Fruit fly (Drosophila melanogaster) whole organism, prepupa: ENCODE measurements around the gene CG5157.

Source experiments
- Blimp-1 ChIP-seq: fragments of 200-800 bp; sonication (Bioruptor generic); optimal IDR thresholded peaks from 3 replicates; lab custom pipeline; 2017; ENCODE audit warnings: missing biosample characterization, missing genetic modification characterization, mild to moderate bottlenecking, moderate library complexity, missing genetic modification reagents
- CG10669 ChIP-seq: fragments of 200-800 bp; sonication (Bioruptor generic); optimal IDR thresholded peaks from 3 replicates; lab custom pipeline; 2018; ENCODE audit warnings: missing biosample characterization, mild to moderate bottlenecking, missing genetic modification characterization, moderate library complexity
- CG11294 ChIP-seq: fragments of 200-800 bp; sonication (Bioruptor generic); IDR thresholded peaks from 2 replicates; pipeline ENCODE4 v1.3.6; 2022; ENCODE audit warnings: missing biosample characterization, missing genetic modification characterization
- CG15336 ChIP-seq: fragments of 200-800 bp; sonication (Bioruptor generic); IDR thresholded peaks from 2 replicates; pipeline ENCODE4 v1.3.6; 2022; ENCODE audit warnings: missing biosample characterization, missing genetic modification characterization
- CG1621 ChIP-seq: fragments of 200-800 bp; sonication (Bioruptor generic); optimal IDR thresholded peaks from 3 replicates; lab custom pipeline; 2018; ENCODE audit warnings: missing biosample characterization, mild to moderate bottlenecking, missing genetic modification characterization
- CG16779 ChIP-seq: fragments of 200-800 bp; sonication (Bioruptor generic); optimal IDR thresholded peaks from 3 replicates; lab custom pipeline; 2017; ENCODE audit warnings: missing biosample characterization, mild to moderate bottlenecking, missing genetic modification characterization
- CG3032 ChIP-seq: fragments of 200-800 bp; optimal IDR thresholded peaks from 2 replicates; lab custom pipeline; 2019; ENCODE audit warnings: missing biosample characterization, mild to moderate bottlenecking, missing genetic modification characterization, moderate library complexity
- CG31627 ChIP-seq: fragments of 200-800 bp; sonication (Bioruptor generic); optimal IDR thresholded peaks from 3 replicates; lab custom pipeline; 2016; ENCODE audit warnings: missing biosample characterization, missing genetic modification characterization
- CG32006 ChIP-seq: fragments of 200-800 bp; sonication (Bioruptor generic); optimal IDR thresholded peaks from 3 replicates; lab custom pipeline; 2017; ENCODE audit warnings: missing biosample characterization, mild to moderate bottlenecking, missing genetic modification characterization
- CG3919 ChIP-seq: fragments of 200-800 bp; sonication (Bioruptor generic); optimal IDR thresholded peaks from 3 replicates; lab custom pipeline; 2016; ENCODE audit warnings: missing biosample characterization, missing genetic modification characterization
- CG4318 ChIP-seq: fragments of 200-800 bp; sonication (Bioruptor generic); optimal IDR thresholded peaks from 3 replicates; lab custom pipeline; 2017; ENCODE audit warnings: missing biosample characterization, mild to moderate bottlenecking, missing genetic modification characterization
- CG6276 ChIP-seq: fragments of 200-800 bp; sonication (Bioruptor generic); optimal IDR thresholded peaks from 2 replicates; lab custom pipeline; 2017; ENCODE audit warnings: missing biosample characterization, mild to moderate bottlenecking, missing genetic modification characterization
- CG6792 ChIP-seq: fragments of 200-800 bp; sonication (Bioruptor generic); optimal IDR thresholded peaks from 3 replicates; lab custom pipeline; 2016; ENCODE audit warnings: missing biosample characterization, missing genetic modification characterization
- CG6854 ChIP-seq: fragments of 200-800 bp; sonication (Bioruptor generic); optimal IDR thresholded peaks from 2 replicates; lab custom pipeline; 2017; ENCODE audit warnings: missing biosample characterization, mild to moderate bottlenecking, missing genetic modification characterization
- CG7368 ChIP-seq: fragments of 200-800 bp; sonication (Bioruptor generic); optimal IDR thresholded peaks from 3 replicates; lab custom pipeline; 2016; ENCODE audit warnings: missing biosample characterization, missing genetic modification characterization
- CG8319 ChIP-seq: fragments of 200-800 bp; sonication (Bioruptor generic); optimal IDR thresholded peaks from 3 replicates; lab custom pipeline; 2016; ENCODE audit warnings: missing biosample characterization, missing genetic modification characterization
- CG8632 ChIP-seq: fragments of 200-800 bp; sonication (Bioruptor generic); optimal IDR thresholded peaks from 3 replicates; lab custom pipeline; 2016; ENCODE audit warnings: missing biosample characterization, missing genetic modification characterization
- CG9139 ChIP-seq: fragments of 200-800 bp; sonication (Bioruptor generic); optimal IDR thresholded peaks from 3 replicates; lab custom pipeline; 2017; ENCODE audit warnings: missing biosample characterization, mild to moderate bottlenecking, missing genetic modification characterization
- Eip75B ChIP-seq: fragments of 200-800 bp; sonication (Bioruptor generic); optimal IDR thresholded peaks from 3 replicates; lab custom pipeline; 2016; ENCODE audit warnings: missing biosample characterization, missing genetic modification characterization
- Ets21C ChIP-seq: fragments of 200-800 bp; sonication (Bioruptor generic); optimal IDR thresholded peaks from 3 replicates; lab custom pipeline; 2016; ENCODE audit warnings: missing biosample characterization, missing genetic modification characterization
- Ets96B ChIP-seq: fragments of 200-800 bp; optimal IDR thresholded peaks from 2 replicates; lab custom pipeline; 2019; ENCODE audit warnings: missing biosample characterization, mild to moderate bottlenecking, missing genetic modification characterization, moderate library complexity
- Gug ChIP-seq: fragments of 200-800 bp; sonication (Bioruptor generic); IDR thresholded peaks from 2 replicates; pipeline ENCODE4 v1.3.6; 2022; ENCODE audit warnings: missing biosample characterization, missing genetic modification characterization
- Hr39 ChIP-seq: fragments of 200-800 bp; sonication (Bioruptor generic); optimal IDR thresholded peaks from 2 replicates; lab custom pipeline; 2016; ENCODE audit warnings: missing biosample characterization, missing genetic modification characterization
- Hr4 ChIP-seq: fragments of 200-800 bp; sonication (Bioruptor generic); optimal IDR thresholded peaks from 3 replicates; lab custom pipeline; 2016; ENCODE audit warnings: missing biosample characterization, missing genetic modification characterization
- Lpt ChIP-seq: fragments of 200-800 bp; sonication (Bioruptor generic); optimal IDR thresholded peaks from 3 replicates; lab custom pipeline; 2016; ENCODE audit warnings: missing biosample characterization, missing genetic modification characterization
- Met ChIP-seq: fragments of 200-800 bp; sonication (Bioruptor generic); optimal IDR thresholded peaks from 3 replicates; lab custom pipeline; 2016; ENCODE audit warnings: missing biosample characterization, missing genetic modification characterization
- OdsH ChIP-seq: fragments of 200-800 bp; sonication (Bioruptor generic); optimal IDR thresholded peaks from 3 replicates; lab custom pipeline; 2016; ENCODE audit warnings: missing biosample characterization, missing genetic modification characterization
- Smox ChIP-seq: fragments of 200-800 bp; sonication (Bioruptor generic); optimal IDR thresholded peaks from 3 replicates; lab custom pipeline; 2016; ENCODE audit warnings: missing biosample characterization, missing genetic modification characterization
- Sox102F ChIP-seq: fragments of 200-800 bp; sonication (Bioruptor generic); optimal IDR thresholded peaks from 2 replicates; lab custom pipeline; 2016; ENCODE audit warnings: missing biosample characterization, mild to moderate bottlenecking, missing genetic modification characterization
- Sox14 ChIP-seq: fragments of 200-800 bp; sonication (Bioruptor generic); optimal IDR thresholded peaks from 3 replicates; lab custom pipeline; 2016; ENCODE audit warnings: missing biosample characterization, missing genetic modification characterization
- Sox15 ChIP-seq: fragments of 200-800 bp; sonication (Bioruptor generic); optimal IDR thresholded peaks from 3 replicates; lab custom pipeline; 2016; ENCODE audit warnings: missing biosample characterization, missing genetic modification characterization
- acj6 ChIP-seq: fragments of 200-800 bp; sonication (Bioruptor generic); optimal IDR thresholded peaks from 3 replicates; lab custom pipeline; 2016; ENCODE audit warnings: missing biosample characterization, missing genetic modification characterization
- cyc ChIP-seq: fragments of 200-800 bp; sonication (Bioruptor generic); optimal IDR thresholded peaks from 3 replicates; lab custom pipeline; 2016; ENCODE audit warnings: missing biosample characterization, missing genetic modification characterization
- dac ChIP-seq: fragments of 200-800 bp; sonication (Bioruptor generic); optimal IDR thresholded peaks from 2 replicates; lab custom pipeline; 2017; ENCODE audit warnings: missing biosample characterization, mild to moderate bottlenecking, missing genetic modification characterization
- dsx ChIP-seq: fragments of 200-800 bp; optimal IDR thresholded peaks from 3 replicates; lab custom pipeline; 2019; ENCODE audit warnings: missing biosample characterization, mild to moderate bottlenecking, missing genetic modification characterization, moderate library complexity; ENCODE audit not compliant: poor library complexity, severe bottlenecking
- eg ChIP-seq: fragments of 200-800 bp; sonication (Bioruptor generic); IDR thresholded peaks from 3 replicates; pipeline ENCODE4 v1.3.6; 2022; ENCODE audit warnings: missing biosample characterization, missing genetic modification characterization
- esn ChIP-seq: fragments of 200-800 bp; sonication (Bioruptor generic); optimal IDR thresholded peaks from 2 replicates; lab custom pipeline; 2016; ENCODE audit warnings: missing biosample characterization, mild to moderate bottlenecking, missing genetic modification characterization, moderate library complexity
- fd59A ChIP-seq: fragments of 200-800 bp; sonication (Bioruptor generic); optimal IDR thresholded peaks from 2 replicates; lab custom pipeline; 2017; ENCODE audit warnings: missing biosample characterization, mild to moderate bottlenecking, missing genetic modification characterization, missing genetic modification reagents
- fd85E ChIP-seq: fragments of 200-800 bp; sonication (Bioruptor generic); optimal IDR thresholded peaks from 3 replicates; lab custom pipeline; 2016; ENCODE audit warnings: missing biosample characterization, missing genetic modification characterization
- fkh ChIP-seq: fragments of 200-800 bp; sonication (Bioruptor generic); optimal IDR thresholded peaks from 3 replicates; lab custom pipeline; 2017; ENCODE audit warnings: missing biosample characterization, mild to moderate bottlenecking, missing genetic modification characterization, moderate library complexity
- lz ChIP-seq: fragments of 200-800 bp; sonication (Bioruptor generic); optimal IDR thresholded peaks from 3 replicates; lab custom pipeline; 2016; ENCODE audit warnings: missing biosample characterization, missing genetic modification characterization
- pdm3 ChIP-seq: fragments of 200-800 bp; sonication (Bioruptor generic); optimal IDR thresholded peaks from 3 replicates; lab custom pipeline; 2016; ENCODE audit warnings: missing biosample characterization, missing genetic modification characterization
- salr ChIP-seq, 2 experiments: fragments of 200-800 bp; sonication (Bioruptor generic); optimal IDR thresholded peaks; 3 replicates each; lab custom pipeline; 2016 to 2018; ENCODE audit warnings: missing biosample characterization in 2 of 2, missing genetic modification characterization in 2 of 2, mild to moderate bottlenecking in 1 of 2
- spab ChIP-seq: fragments of 200-800 bp; sonication (Bioruptor generic); optimal IDR thresholded peaks from 2 replicates; lab custom pipeline; 2017; ENCODE audit warnings: missing biosample characterization, mild to moderate bottlenecking, missing genetic modification characterization, missing genetic modification reagents
- ss ChIP-seq, 2 experiments: fragments of 200-800 bp; sonication (Bioruptor generic); optimal IDR thresholded peaks; 2 replicates in 1 of 2; 3 replicates in 1 of 2; lab custom pipeline; 2017 to 2018; ENCODE audit warnings: mild to moderate bottlenecking in 2 of 2, missing biosample characterization in 2 of 2, missing genetic modification characterization in 2 of 2, moderate library complexity in 1 of 2
- svp ChIP-seq: fragments of 200-800 bp; sonication (Bioruptor generic); peaks from one replicate; lab custom pipeline; 2016; ENCODE audit warnings: missing biosample characterization, missing genetic modification characterization
- topi ChIP-seq: fragments of 200-800 bp; sonication (Bioruptor generic); optimal IDR thresholded peaks from 3 replicates; lab custom pipeline; 2016; ENCODE audit warnings: missing biosample characterization, missing genetic modification characterization

Gene CG5157

dm6 chr3L:16176492-16176891 is 38.8 kb upstream of the CG5157 start (continued):
- TF ChIP-seq lz (GFP tag; lab: Kevin White, UChicago) (peak; percentile 63), ss (GFP tag; optimal IDR thresholded peaks at IDR 0.05; lab: Kevin White, UChicago) (peak in 1 of 2 experiments; percentile 68), Blimp-1 (no peak), pdm3 (GFP tag; lab: Kevin White, UChicago) (peak; percentile 66), Smox (GFP tag; lab: Kevin White, UChicago) (peak; percentile 71), CG6792 (GFP tag; lab: Kevin White, UChicago) (peak; percentile 58), fkh (GFP tag; lab: Kevin White, UChicago) (no peak), CG3032 (tag; lab: Kevin White, UChicago) (peak; percentile 79), CG8632 (GFP tag; lab: Kevin White, UChicago) (peak; percentile 59), OdsH (GFP tag; lab: Kevin White, UChicago) (peak; percentile 67), Ets21C (GFP tag; lab: Kevin White, UChicago) (peak; percentile 31), acj6 (peak; percentile 72), CG16779 (tag; lab: Kevin White, UChicago) (no peak), Sox14 (GFP tag; lab: Kevin White, UChicago) (peak; percentile 65), CG11294 (no peak), Gug (no peak), fd59A (GFP tag; lab: Kevin White, UChicago) (peak; percentile 69), CG9139 (GFP tag; lab: Kevin White, UChicago) (peak; percentile 46), CG10669 (GFP tag; lab: Kevin White, UChicago) (peak; percentile 71), CG6276 (no peak), CG15336 (no peak), topi (GFP tag; lab: Kevin White, UChicago) (peak; percentile 77), CG32006 (GFP tag; lab: Kevin White, UChicago) (peak; percentile 26), CG6854 (GFP tag; lab: Kevin White, UChicago) (no peak), eg (GFP tag; lab: Robert Waterston, UW) (no peak), CG3919 (GFP tag; lab: Kevin White, UChicago) (peak; percentile 58), esn (GFP tag; lab: Kevin White, UChicago) (peak; percentile 81), spab (GFP tag; lab: Kevin White, UChicago) (peak; percentile 76), CG31627 (GFP tag; lab: Kevin White, UChicago) (peak; percentile 64), Ets96B (tag; lab: Kevin White, UChicago) (peak; percentile 82)

- TF ChIP-seq topi (GFP tag; lab: Kevin White, UChicago) (peak; percentile 91), acj6 (peak; percentile 80), fkh (GFP tag; lab: Kevin White, UChicago) (no peak), fd85E (peak; percentile 52), eg (GFP tag; lab: Robert Waterston, UW) (0 out of 3 replicates have a peak, but pooled peaks have one; percentile 17), dac (no peak), Gug (peak; percentile 41), Hr39 (GFP tag; lab: Kevin White, UChicago) (peak; percentile 73), CG8632 (GFP tag; lab: Kevin White, UChicago) (peak; percentile 87), Lpt (GFP tag; lab: Kevin White, UChicago) (peak; percentile 57), lz (GFP tag; lab: Kevin White, UChicago) (peak; percentile 76), svp (peak; percentile 99), CG1621 (tag; lab: Kevin White, UChicago) (peak; percentile 60), fd59A (GFP tag; lab: Kevin White, UChicago) (peak; percentile 74), Sox15 (peak; percentile 63), salr (GFP tag; optimal IDR thresholded peaks at IDR 0.05; lab: Kevin White, UChicago) (peak; percentile 15 to 58), CG7368 (GFP tag; lab: Kevin White, UChicago) (peak; percentile 74), Smox (GFP tag; lab: Kevin White, UChicago) (peak; percentile 85), Met (GFP tag; lab: Kevin White, UChicago) (peak; percentile 90), CG8319 (GFP tag; lab: Kevin White, UChicago) (peak; percentile 56), CG15336 (peak; percentile 58), OdsH (GFP tag; lab: Kevin White, UChicago) (peak; percentile 80), cyc (GFP tag; lab: Kevin White, UChicago) (peak; percentile 80), CG4318 (GFP tag; lab: Kevin White, UChicago) (peak; percentile 12), dsx (GFP tag; lab: Kevin White, UChicago) (peak; percentile 77), Eip75B (GFP tag; lab: Kevin White, UChicago) (peak; percentile 87), Hr4 (peak; percentile 60), CG31627 (GFP tag; lab: Kevin White, UChicago) (peak; percentile 81), Sox102F (GFP tag; lab: Kevin White, UChicago) (peak; percentile 87)
Observed at dm6 chr3L:16175628-16176263, 38.1 kb upstream of the CG5157 start.
